Worm (Caenorhabditis elegans): ENCODE results near the gene apc-11.

The apc-11 gene

DNA sequence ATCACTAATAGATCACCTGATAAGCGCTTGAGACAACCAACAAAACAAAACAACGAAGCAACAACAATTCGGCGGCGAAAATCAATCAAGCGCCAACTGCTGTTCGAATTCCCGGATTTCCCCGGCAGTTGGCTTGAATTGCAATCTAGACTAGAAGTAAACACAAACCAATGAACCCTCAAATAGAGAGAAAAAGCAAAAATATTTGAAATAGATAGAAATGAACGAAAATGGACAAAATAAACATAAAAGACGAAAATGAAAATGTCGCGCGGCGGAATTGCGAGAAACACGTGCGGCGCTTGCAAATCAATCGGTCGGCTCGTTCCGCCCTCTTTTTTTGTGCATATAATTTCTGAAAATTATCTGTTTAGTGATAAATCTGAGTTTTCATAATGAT is 25.8 kb downstream of the apc-11 start, which contains the start of gene idhg-1 (continued):
- TF ChIP-seq atf-7 (tag; optimal IDR thresholded peaks at IDR 0.05) (no peak), ceh-91 (GFP tag; IDR thresholded peaks at IDR 0.05) (no peak), madf-6 (GFP tag; IDR thresholded peaks at IDR 0.05) (peak; percentile 74), nhr-120 (GFP tag; IDR thresholded peaks at IDR 0.05) (no peak), mcd-1 (GFP tag; IDR thresholded peaks at IDR 0.05) (peak; percentile 46; the same call in 1 of the 2 replicates), egrh-3 (GFP tag; IDR thresholded peaks at IDR 0.05) (no peak), ama-1 (optimal IDR thresholded peaks at IDR 0.05) (no peak), ama-1 (GFP tag; optimal IDR thresholded peaks at IDR 0.05) (peak in 1 of 2 experiments; percentile 23), ztf-25 (GFP tag; IDR thresholded peaks at IDR 0.05) (no peak), nfya-1 (tag; optimal IDR thresholded peaks at IDR 0.05; ENCODE audit: borderline replicate concordance, insufficient read depth) (no peak), lag-1 (GFP tag; IDR thresholded peaks at IDR 0.05) (no peak), nfyb-1 (GFP tag; IDR thresholded peaks at IDR 0.05) (peak; percentile 64), tlf-1 (GFP tag; optimal IDR thresholded peaks at IDR 0.05) (no peak), cebp-2 (GFP tag; IDR thresholded peaks at IDR 0.05) (no peak), ceh-40 (GFP tag; IDR thresholded peaks at IDR 0.05) (no peak)

DNA sequence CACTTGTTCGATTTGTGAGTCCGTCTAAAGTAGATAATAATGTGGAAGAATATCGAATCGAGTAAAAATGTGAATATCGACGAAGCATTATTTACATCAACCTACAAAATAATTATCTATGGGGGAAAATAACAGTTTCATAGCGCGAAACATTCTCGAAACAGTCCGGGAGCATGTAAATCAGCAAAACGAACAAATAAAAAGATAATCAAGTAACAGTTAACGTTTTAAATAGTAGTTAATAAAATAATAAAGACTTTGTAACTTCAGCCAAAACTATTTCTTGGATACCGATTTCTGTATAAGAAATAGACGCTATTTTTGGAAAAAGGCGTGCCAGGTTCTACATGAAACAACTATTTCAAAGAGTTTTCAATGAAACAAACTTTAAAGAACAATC is 26.2 kb downstream of the apc-11 start, which contains the start of gene mlcd-1:
Gene mlcd-1 (minus strand): TSS at position 101 of the 400 bp plus-strand sequence.
- TF ChIP-seq B0261.1 (tag; optimal IDR thresholded peaks at IDR 0.05) (no peak), sdz-38 (tag; optimal IDR thresholded peaks at IDR 0.05) (no peak), lin-54 (GFP tag; optimal IDR thresholded peaks at IDR 0.05) (no peak), hsf-1 (GFP tag; IDR thresholded peaks at IDR 0.05) (no peak), madf-10 (tag; optimal IDR thresholded peaks at IDR 0.05) (no peak)

DNA sequence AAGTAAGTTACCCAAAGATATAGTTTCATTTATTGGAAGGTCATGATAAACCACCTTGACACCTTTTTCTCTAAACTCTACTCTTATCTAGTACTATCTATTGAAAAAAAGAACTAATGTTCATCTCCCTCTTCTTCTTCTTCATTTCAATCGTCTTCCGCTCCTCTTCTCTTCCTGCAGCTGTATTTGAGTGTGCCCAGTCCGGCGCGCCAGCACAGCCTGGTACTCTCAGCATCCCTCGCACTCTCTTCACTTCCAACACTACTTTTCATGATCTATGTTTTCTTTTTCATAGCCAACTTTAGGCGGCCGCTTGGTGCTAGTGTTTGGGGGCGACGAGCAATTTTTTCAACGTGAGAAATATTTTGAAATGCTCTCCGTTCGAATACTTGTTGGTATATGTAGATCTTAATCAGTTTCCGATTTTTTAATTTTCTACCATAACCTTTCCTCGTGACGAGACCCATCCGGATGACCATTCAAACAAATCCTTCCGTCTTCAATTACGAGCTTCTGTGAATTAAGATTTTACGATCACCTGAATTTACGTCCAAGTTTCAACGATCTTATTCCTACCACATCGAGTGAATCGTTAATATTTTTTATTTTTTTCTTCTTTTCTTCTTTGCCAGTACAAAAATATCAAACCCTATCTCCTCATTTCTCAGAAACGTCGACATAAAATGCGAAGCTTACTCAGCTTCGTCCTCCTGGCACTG is 32.0 kb downstream of the apc-11 start, which contains the start of gene pan-1:
Gene pan-1 (plus strand): TSS at position 669 of the 719 bp plus-strand sequence.
- TF ChIP-seq cebp-1 (GFP tag; IDR thresholded peaks at IDR 0.05) (no peak), cebp-1 (tag; optimal IDR thresholded peaks at IDR 0.05) (peak; percentile 34), nhr-80 (tag; optimal IDR thresholded peaks at IDR 0.05) (peak; percentile 48), nhr-179 (tag; optimal IDR thresholded peaks at IDR 0.05) (no peak), hmg-1.2 (GFP tag; IDR thresholded peaks at IDR 0.05) (peak; percentile 76; the same call in 1 of the 2 replicates), efl-1 (GFP tag; optimal IDR thresholded peaks at IDR 0.05) (no peak), egrh-3 (GFP tag; IDR thresholded peaks at IDR 0.05) (0 out of 2 replicates have a peak, but pooled peaks have one; percentile 11), zfh-2 (GFP tag; conservative IDR thresholded peaks at IDR 0.05) (peak; percentile 62)

DNA sequence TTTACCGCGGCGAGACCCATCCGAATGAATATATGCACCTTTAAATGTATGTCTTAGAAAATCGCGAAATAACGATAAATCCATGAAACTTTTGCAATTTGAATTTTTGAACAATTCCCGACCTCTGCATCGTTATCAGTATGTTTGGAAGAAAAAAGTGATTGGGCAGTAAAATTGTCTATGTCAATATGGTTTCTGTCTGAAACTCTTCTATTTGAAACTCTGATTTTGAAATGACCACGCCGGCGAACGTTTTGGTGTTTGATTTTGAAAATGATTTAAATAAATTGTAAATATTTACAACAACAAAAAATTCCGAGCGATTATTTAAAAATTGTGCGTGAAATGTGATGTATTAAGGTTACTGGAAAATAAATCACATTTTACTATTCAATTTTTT is 32.9 kb downstream of the apc-11 start:
- TF ChIP-seq let-526 (GFP tag; IDR thresholded peaks at IDR 0.05) (no peak), nhr-80 (tag; optimal IDR thresholded peaks at IDR 0.05) (peak; percentile 43)

DNA sequence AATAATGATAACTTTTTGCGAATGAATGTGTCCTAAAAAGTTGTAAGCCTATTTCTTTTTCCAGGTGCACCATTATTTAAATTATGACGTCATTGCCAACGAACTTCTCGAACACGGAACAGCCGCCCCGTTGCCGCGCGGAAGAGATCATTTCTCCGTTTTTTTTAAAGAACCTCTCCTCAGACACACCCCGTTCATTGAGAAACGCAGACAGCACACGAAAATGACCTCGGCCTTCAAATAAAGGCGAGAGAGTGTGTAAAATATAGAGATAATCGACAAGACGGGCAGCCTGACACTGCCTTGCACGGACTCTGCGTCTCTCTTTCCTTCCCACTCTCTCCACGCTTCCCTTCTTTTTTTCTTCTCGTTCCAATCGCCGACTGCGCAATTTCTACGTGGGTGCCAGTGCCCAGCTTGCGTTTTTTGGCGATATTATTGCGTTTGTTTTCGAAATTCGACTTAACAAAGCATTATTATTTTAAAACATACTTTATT is 33.8 kb downstream of the apc-11 start:
- no peak for TF ChIP-seq F39B2.1 (GFP tag; IDR thresholded peaks at IDR 0.05)
- TF ChIP-seq ceh-40 (GFP tag; IDR thresholded peaks at IDR 0.05): no peak
- no peak for TF ChIP-seq hlh-12 (tag; optimal IDR thresholded peaks at IDR 0.05)
- TF ChIP-seq nfya-2 (GFP tag; IDR thresholded peaks at IDR 0.05): no peak
- no peak for TF ChIP-seq nhr-120 (GFP tag; IDR thresholded peaks at IDR 0.05)
- TF ChIP-seq F55B11.4 (tag; optimal IDR thresholded peaks at IDR 0.05; ENCODE audit: borderline replicate concordance, insufficient read depth): no peak
- no peak for TF ChIP-seq B0035.1 (tag; optimal IDR thresholded peaks at IDR 0.05)
- TF ChIP-seq unc-62 (GFP tag; optimal IDR thresholded peaks at IDR 0.05): no peak
- no peak for TF ChIP-seq somi-1 (GFP tag; optimal IDR thresholded peaks at IDR 0.05)
- peak; percentile 72 for TF ChIP-seq pbrm-1 (GFP tag; IDR thresholded peaks at IDR 0.05)
- TF ChIP-seq dpff-1 (tag; optimal IDR thresholded peaks at IDR 0.05): no peak
- no peak for TF ChIP-seq rec-8 (tag; optimal IDR thresholded peaks at IDR 0.05)
- no peak for TF ChIP-seq egl-18 (GFP tag; IDR thresholded peaks at IDR 0.05)
- no peak for TF ChIP-seq sdz-38 (tag; optimal IDR thresholded peaks at IDR 0.05)
- no peak; the same call in 1 of the 2 replicates for TF ChIP-seq hsf-1 (GFP tag; IDR thresholded peaks at IDR 0.05)
- no peak for TF ChIP-seq bed-1 (GFP tag; IDR thresholded peaks at IDR 0.05)
- TF ChIP-seq ets-4 (GFP tag; optimal IDR thresholded peaks at IDR 0.05): no peak
- no peak for TF ChIP-seq Y56A3A.18 (GFP tag; IDR thresholded peaks at IDR 0.05)
- TF ChIP-seq tlf-1 (GFP tag; optimal IDR thresholded peaks at IDR 0.05): no peak
- no peak for TF ChIP-seq ztf-25 (GFP tag; IDR thresholded peaks at IDR 0.05)
